Worm (Caenorhabditis elegans) whole organism, midembryonic: ENCODE data around the gene Y60C6A.3.

Source experiments
- flt-1 ChIP-seq: fragments of 200-800 bp; sonication (Bioruptor generic); IDR thresholded peaks from 2 replicates; pipeline ENCODE4 v1.3.6; 2022; ENCODE audit warnings: missing genetic modification characterization, missing compliant biosample characterization
- ref-1 ChIP-seq: fragments of 200-800 bp; sonication (Bioruptor generic); conservative IDR thresholded peaks from 2 replicates; pipeline ENCODE4 v1.3.6; 2022; ENCODE audit warnings: missing genetic modification reagents, missing genetic modification characterization, missing compliant biosample characterization
- tab-1 ChIP-seq: fragments of 200-800 bp; sonication (Bioruptor generic); IDR thresholded peaks from 2 replicates; pipeline ENCODE4 v1.3.6; 2022; ENCODE audit warnings: missing genetic modification characterization, missing compliant biosample characterization
- ztf-29 ChIP-seq: fragments of 200-800 bp; sonication (Bioruptor generic); IDR thresholded peaks from 2 replicates; pipeline ENCODE4 v1.3.6; 2022; ENCODE audit warnings: missing genetic modification reagents, missing genetic modification characterization, missing compliant biosample characterization

ce11 chrV:4806859-4807258, 21.3 kb downstream of the Y60C6A.3 start:
- TF ChIP-seq ztf-29 (GFP tag; lab: Robert Waterston, UW) (no peak), flt-1 (GFP tag; lab: Robert Waterston, UW) (no peak), tab-1 (GFP tag; lab: Robert Waterston, UW) (no peak), ref-1 (GFP tag; lab: Robert Waterston, UW) (no peak)
